Fruit fly (Drosophila melanogaster): ENCODE measurements around the gene CG42371.

The CG42371 gene

DNA sequence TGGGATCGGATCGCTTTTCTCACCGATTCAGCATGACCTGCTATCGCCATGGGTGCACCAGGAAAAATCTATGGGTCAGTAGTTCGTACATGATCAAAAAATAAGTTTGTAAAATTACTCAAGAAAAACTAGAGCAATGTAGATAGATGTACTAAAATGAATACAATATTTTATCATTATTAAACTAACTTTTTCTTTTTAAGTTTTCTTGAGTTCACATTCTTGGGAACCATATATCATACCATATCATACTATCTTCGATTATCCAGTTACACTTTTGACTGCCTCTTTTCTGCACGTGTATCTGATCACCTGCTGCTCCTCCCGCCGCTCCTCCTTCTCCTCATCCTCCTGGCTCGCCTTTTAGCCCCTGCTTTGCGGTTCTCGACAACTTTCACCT is 31.7 kb downstream of the CG42371 start:
- TF ChIP-seq CG8478 (optimal IDR thresholded peaks at IDR 0.05) (no peak), CTCF (optimal IDR thresholded peaks at IDR 0.05) (no peak)

DNA sequence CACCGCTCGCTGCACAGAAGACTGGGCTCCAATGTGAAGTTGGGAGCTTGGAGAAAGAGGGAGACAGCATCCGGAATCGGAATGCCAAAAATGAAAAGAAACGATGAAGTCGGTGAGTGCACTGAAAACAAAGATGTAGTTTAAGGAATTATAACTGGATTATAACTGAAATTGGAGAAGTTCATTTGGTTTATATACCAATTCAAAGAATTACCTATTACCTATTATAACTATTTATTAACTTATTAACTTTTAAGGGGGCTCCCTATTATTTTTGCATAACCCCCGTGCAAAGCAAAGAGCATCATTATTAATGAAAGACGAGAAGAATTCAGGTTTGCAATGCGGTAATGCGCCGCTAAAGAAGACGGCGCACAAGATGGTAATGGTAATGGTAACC is 32.4 kb downstream of the CG42371 start:
- TF ChIP-seq CTCF (optimal IDR thresholded peaks at IDR 0.05): no peak

DNA sequence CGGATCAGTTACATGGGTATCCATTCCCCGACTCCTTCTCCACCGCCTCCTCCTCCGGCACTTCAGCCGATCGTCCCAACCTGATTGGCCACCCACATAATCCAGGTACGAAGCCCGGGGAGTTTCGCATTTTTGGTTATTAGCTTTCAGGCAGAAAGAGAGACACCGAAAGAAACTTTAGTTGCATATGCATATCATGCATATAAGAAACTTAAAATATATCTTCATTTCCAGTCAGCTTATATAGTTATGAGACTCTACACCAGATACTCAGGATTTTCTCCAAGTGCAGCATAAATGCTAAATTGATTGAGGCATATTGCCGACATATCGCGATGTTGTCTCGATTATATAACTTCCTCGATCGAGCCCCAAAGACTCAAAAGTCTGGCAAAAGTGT is 32.9 kb downstream of the CG42371 start:
- TF ChIP-seq CTCF (optimal IDR thresholded peaks at IDR 0.05): no peak
- no peak for TF ChIP-seq CG8478 (optimal IDR thresholded peaks at IDR 0.05)

DNA sequence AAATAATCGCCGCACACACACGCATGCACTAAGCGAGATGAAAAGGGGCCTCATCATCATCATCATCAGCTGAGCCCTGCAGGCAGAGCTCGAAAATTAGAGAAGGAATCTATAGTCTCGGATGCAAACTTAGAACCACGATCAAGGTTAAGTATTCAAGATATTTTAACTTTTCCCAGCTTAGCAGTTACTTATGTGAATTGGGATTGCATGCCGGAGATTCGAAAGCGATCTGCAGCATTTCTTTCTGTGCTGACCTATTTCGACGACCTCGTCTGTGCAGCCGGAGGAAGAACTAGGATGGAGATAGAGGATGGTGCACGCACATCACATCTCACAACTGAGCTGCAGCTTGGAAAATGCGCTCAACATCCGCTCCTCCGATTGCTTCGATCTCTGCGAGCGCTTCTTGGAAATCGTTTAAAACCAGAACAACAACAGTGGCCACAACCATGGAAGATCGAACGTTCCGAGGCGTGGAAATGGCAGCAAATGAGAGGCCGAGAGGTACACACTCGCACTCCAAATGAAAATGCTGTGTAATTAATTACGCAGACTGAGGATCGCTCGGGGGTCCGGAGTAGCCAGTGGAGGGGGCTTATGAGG is 34.2 kb downstream of the CG42371 start:
- TF ChIP-seq CG8478 (optimal IDR thresholded peaks at IDR 0.05) (no peak), CTCF (optimal IDR thresholded peaks at IDR 0.05) (no peak)

DNA sequence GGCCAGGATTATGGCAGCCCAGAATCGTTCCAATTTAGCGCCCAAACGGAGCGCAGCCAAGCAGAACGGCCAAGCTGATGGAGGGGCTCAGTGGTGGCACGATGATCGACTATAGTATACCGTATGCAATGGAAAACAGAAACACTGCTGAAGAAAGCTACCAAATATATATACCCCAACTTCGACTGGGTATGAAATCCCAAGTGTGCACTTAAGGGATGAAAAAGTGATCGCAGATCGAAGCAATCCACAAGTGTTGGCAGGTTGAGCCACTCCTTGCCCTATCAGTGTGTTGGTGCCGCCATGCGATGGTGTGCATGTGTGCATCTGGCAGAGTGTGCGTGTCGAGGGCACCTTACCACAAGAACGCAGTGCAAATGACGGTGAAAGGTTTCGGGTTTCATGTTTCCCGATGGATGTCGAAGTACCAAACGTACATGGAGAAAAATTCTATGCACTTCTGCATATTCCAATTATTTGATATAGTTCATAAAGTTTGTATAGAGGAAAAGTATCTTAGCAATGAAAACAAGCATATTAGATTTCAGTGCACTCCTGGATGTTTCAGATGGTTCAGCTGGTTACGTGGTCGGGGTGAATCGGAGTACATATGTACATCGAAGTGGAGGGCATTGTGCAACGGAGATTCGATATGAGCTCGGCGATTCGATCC is 34.9 kb downstream of the CG42371 start:
- TF ChIP-seq CG8478 (optimal IDR thresholded peaks at IDR 0.05) (no peak), CTCF (optimal IDR thresholded peaks at IDR 0.05) (no peak)

DNA sequence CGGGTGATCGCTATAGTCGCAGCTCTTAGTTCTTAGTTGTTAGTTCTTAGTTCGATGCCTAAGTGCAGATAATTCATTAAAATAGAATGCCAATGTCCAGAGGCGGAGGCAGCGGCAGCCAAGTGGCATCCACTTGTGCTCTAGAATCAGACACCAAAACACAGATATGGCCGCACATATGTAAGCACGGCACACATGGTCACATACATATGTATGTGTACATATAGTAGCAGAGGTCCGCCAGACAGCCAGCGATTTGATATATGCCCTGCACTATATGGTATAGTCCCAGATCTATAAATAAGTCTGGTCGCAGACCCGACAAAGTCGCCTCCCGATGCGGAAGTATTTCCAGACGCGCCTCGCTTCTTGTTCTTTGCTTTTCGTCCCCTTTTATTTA is 36.4 kb downstream of the CG42371 start:
- TF ChIP-seq CG8478 (optimal IDR thresholded peaks at IDR 0.05): no peak
- TF ChIP-seq CTCF (optimal IDR thresholded peaks at IDR 0.05): no peak

DNA sequence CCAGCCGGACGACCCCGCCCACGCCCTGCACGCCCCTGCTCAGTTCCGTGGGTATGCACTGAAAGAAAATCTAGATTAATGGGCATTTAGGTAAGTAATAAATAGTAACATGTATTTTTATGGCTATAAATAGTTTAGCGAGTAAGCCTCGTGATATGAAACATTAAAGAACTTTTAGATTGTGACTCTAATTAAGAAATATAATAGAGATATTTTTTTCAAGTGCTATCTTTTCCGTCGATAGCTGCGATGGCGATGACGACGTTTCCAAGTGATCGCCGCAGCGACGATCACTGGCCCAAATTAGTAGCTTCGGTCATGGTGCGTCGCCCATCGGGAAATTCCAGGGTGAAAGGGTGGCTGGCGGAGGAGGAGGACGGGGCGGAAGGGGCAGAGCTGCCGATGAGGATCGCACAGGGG is 36.9 kb downstream of the CG42371 start:
- no peak for TF ChIP-seq CTCF (optimal IDR thresholded peaks at IDR 0.05)
- no peak for TF ChIP-seq CG8478 (optimal IDR thresholded peaks at IDR 0.05)

DNA sequence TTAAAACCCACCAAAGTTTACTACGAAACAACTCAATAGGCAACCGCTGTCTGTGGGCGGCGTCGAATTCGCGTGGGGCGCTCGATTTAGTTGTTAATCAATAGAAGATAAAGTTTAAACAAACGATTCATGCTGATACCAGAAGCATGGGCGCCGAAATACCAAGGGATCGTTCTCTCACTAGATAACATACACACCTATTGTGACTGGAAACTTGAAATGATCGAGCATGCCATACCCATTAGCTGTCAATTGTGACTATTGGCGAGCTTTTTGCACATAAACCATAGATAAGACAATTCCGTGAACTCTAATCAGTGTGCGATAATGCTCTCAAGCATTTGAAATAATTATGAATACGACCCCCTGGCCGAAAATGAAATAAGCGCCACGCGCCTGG is 37.7 kb downstream of the CG42371 start:
- no peak for TF ChIP-seq CG8478 (optimal IDR thresholded peaks at IDR 0.05)
- TF ChIP-seq CTCF (optimal IDR thresholded peaks at IDR 0.05): no peak

DNA sequence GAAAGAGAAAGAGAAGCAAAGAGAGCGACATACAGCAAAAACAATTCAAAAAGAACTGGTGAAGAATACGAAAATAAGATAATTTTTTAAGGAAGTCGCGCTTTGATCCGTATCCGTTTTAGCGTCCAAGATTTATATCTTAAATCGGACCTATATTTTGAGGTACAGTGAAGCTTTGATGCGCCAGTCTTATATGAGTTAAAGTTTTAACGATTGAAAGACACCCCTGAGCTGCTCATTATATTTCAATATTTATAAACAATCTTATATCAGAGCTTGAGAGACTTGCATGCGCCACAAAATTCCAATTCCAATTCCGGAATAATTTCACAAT is 38.3 kb downstream of the CG42371 start:
- TF ChIP-seq CTCF (optimal IDR thresholded peaks at IDR 0.05): no peak
- no peak for TF ChIP-seq CG8478 (optimal IDR thresholded peaks at IDR 0.05)

DNA sequence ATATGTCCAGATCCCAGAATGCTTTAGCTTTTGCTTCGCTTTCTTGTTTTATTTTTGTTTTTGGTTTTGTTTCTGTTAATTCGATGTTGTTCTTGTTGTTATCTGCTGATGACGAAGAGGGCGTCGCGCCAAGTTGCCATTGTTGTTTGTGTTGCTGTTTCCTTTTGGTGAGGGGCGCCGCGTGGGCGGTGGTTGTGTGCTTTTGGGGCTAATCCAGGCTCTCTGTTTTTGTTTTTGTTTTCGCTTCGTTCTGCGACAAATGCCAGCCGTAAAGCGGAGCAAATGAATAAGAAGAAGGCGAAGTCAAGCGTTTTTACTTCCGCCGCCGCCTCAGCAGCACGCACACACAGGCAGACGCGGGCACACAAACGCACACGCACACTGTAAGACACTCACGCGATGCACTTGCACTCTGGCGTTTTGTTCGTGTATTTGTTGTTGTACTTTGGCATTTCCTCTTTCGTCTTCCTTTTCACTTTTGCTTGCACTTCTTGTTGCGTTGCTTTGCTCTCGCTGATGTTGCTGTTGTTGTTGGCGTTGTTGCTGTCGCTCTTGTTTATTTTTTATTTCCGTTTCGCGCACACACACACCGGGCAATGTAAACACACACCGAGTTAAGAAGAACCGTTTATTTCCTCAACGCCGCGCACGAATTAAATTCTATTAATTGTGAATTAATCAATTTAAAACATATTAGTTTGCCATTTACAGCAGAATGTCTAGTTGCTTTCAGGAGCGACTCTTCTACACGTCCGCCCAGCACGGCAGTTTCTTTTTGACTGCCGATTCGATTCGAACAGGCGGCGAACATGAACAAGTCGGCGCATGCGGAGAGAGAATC is 38.9 kb downstream of the CG42371 start, which contains the start of gene aop:
TSS of gene aop (minus strand) at position 786 of the 841 bp plus-strand sequence.
- no peak for TF ChIP-seq CTCF (optimal IDR thresholded peaks at IDR 0.05)
- TF ChIP-seq CG8478 (optimal IDR thresholded peaks at IDR 0.05): no peak

DNA sequence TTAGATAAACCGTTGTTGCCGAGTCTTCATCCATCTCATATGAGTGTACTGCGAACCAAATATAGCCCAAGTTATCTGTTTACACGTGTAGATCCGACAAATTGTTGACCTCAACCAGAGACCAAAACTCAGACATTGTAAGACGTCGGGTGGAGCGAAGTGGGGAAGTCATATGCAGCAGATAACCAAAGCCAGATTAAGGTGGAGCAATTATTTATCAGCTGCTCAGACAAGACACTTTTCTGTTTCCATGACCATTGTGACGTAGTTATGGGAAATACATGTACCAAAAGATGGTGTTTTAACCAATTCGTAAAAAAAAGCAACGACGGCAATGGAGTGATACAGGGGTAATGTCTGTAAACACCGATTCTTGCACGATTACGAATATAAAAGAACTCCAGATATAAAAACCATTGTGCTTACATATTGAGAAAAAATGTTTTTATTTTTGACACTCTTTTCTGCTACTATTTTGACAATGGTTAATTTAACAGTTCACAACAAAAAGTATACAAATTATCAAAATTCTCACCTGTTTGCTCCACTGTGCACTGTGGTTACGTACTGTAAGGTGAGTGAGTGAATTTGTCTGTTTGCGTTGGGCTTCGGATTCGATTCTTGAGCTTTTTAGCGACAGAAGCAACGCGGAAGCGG is 39.6 kb downstream of the CG42371 start:
- TF ChIP-seq CG8478 (optimal IDR thresholded peaks at IDR 0.05) (no peak), CTCF (optimal IDR thresholded peaks at IDR 0.05) (no peak)

DNA sequence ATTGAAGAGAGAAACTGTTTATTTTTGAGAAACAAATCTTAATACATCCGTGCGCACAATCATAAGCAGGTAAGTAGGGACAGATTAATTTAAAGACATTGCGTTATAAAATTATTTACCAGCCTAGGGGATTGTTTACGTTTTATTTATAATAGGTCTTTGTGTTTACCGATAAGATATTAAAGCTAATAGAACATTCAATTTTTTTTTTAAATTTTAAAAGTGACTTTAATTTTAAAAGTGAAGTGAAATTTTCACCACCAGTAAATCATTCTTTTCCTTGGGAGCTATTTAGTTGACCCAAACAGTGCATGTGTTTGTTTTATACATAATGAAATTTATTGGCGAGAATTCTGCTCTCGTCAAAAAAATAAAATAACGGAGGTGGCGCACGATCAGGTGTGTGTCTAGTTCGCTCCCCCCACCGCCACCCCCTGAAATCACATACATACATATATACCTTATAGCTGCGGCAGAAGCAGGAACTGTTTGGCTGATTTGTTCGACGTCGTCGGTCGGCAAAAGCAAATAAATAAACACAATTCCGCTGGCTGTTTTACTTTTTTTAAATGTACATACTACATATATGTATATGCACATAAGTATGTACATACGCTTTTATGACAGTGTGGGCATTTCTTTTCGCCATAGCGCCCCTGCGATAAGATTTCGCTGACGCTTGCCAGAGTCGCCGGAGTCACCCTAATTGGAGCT is 41.0 kb downstream of the CG42371 start:
- TF ChIP-seq CTCF (optimal IDR thresholded peaks at IDR 0.05) (no peak), CG8478 (optimal IDR thresholded peaks at IDR 0.05) (no peak)

DNA sequence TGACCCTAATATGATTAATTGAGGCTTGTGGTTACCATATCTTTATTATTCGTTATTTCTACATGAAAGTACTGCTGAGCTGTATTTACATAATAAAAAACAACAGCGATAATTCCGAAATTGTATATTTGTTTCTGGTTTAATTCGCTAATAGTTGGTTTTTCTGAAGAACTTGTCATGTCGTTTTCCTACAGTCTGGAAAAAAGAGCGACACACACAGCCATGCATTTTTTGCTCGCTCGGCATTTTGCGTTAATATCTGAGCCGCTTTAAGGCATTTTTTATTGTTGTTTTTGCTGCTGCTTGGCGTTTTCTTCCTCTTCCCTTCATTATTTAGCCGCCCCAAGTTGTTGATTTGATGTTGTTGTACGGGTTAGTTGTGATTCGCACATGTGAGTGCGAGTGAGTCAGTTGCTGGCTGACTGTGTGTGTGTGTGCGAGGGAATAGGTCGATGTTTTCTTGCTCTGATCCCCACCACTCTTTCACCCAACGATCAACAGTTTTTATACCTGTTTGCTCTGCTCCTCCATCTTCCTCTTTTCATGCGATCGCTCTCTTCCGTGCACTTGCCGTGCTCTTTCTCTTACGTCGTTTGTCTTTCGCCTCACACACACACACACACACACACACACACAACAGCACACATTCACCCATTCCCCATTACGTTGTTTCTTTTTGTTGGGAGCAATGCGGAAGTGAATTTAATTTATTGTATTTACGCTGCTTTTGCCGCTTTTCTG is 41.8 kb downstream of the CG42371 start:
- TF ChIP-seq CTCF (optimal IDR thresholded peaks at IDR 0.05): no peak
- TF ChIP-seq CG8478 (optimal IDR thresholded peaks at IDR 0.05): no peak

DNA sequence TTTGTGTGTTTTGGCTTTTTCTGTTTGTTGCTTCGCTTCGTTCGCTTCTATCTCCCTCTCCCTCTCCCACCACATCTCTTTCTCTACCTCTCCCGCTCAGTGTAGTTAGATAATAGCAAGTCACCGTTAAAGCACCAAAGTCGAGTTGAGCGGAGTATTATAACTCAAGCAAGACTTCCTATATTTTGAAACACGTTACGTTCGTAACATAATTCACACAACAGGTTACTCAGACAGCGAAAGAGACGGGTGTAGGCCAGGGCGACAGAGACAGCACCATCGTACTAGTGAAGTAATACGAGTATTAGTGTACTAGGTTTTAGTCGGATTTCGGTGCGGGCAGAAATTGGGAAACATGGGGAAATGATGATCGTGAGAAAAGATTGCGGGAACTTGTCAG is 43.4 kb downstream of the CG42371 start:
- TF ChIP-seq CTCF (optimal IDR thresholded peaks at IDR 0.05) (no peak), CG8478 (optimal IDR thresholded peaks at IDR 0.05) (no peak)

All from S2 (cell line).